Fruit fly (Drosophila melanogaster) whole organism, embryonic: ENCODE results near the gene CG15221.

Source experiments
- ATbp ChIP-seq: fragments of 200-800 bp; sonication (Bioruptor generic); optimal IDR thresholded peaks from 2 replicates; lab custom pipeline; 2017; ENCODE audit warnings: missing biosample characterization, mild to moderate bottlenecking, missing genetic modification characterization, missing genetic modification reagents
- Bteb2 ChIP-seq: fragments of 200-800 bp; sonication (Bioruptor generic); optimal IDR thresholded peaks from 2 replicates; lab custom pipeline; 2016; ENCODE audit warnings: missing biosample characterization, missing genetic modification characterization
- CG10147 ChIP-seq: fragments of 200-800 bp; sonication (Bioruptor generic); optimal IDR thresholded peaks from 2 replicates; lab custom pipeline; 2019; ENCODE audit warnings: missing biosample characterization, mild to moderate bottlenecking, missing genetic modification characterization, moderate library complexity
- CG10543 ChIP-seq: fragments of 200-800 bp; sonication (Bioruptor generic); optimal IDR thresholded peaks from 3 replicates; lab custom pipeline; 2017; ENCODE audit warnings: missing biosample characterization, mild to moderate bottlenecking, missing genetic modification characterization, moderate library complexity
- CG11504 ChIP-seq: fragments of 200-800 bp; sonication (Bioruptor generic); optimal IDR thresholded peaks from 3 replicates; lab custom pipeline; 2019; ENCODE audit warnings: missing biosample characterization, mild to moderate bottlenecking, missing genetic modification characterization, moderate library complexity
- CG12071 ChIP-seq: fragments of 200-800 bp; sonication (Bioruptor generic); optimal IDR thresholded peaks from 3 replicates; lab custom pipeline; 2018; ENCODE audit warnings: missing biosample characterization, mild to moderate bottlenecking, missing genetic modification characterization
- CG12236 ChIP-seq: fragments of 200-800 bp; sonication (Bioruptor generic); optimal IDR thresholded peaks from 2 replicates; lab custom pipeline; 2016; ENCODE audit warnings: missing biosample characterization, missing genetic modification characterization
- CG12942 ChIP-seq: fragments of 200-800 bp; sonication (Bioruptor generic); optimal IDR thresholded peaks from 3 replicates; lab custom pipeline; 2016; ENCODE audit warnings: missing biosample characterization, missing genetic modification characterization
- CG15601 ChIP-seq: fragments of 200-800 bp; sonication (Bioruptor generic); optimal IDR thresholded peaks from 3 replicates; lab custom pipeline; 2019; ENCODE audit warnings: missing biosample characterization, mild to moderate bottlenecking, missing genetic modification characterization, moderate library complexity
- CG17829 ChIP-seq: fragments of 200-800 bp; optimal IDR thresholded peaks from 2 replicates; lab custom pipeline; 2019; ENCODE audit warnings: missing biosample characterization, mild to moderate bottlenecking, missing genetic modification characterization, moderate library complexity
- CG18619 ChIP-seq: fragments of 200-800 bp; sonication (Bioruptor generic); optimal IDR thresholded peaks from 3 replicates; lab custom pipeline; 2017; ENCODE audit warnings: missing biosample characterization, mild to moderate bottlenecking, missing genetic modification characterization
- CG30020 ChIP-seq: fragments of 200-800 bp; optimal IDR thresholded peaks from 2 replicates; lab custom pipeline; 2019; ENCODE audit warnings: missing biosample characterization, mild to moderate bottlenecking, missing genetic modification characterization, moderate library complexity
- CG33557 ChIP-seq: fragments of 200-800 bp; sonication (Bioruptor generic); optimal IDR thresholded peaks from 2 replicates; lab custom pipeline; 2019; ENCODE audit warnings: missing biosample characterization, mild to moderate bottlenecking, missing genetic modification characterization, moderate library complexity
- CG3726 ChIP-seq: fragments of 200-800 bp; sonication (Bioruptor generic); IDR thresholded peaks from 3 replicates; pipeline ENCODE4, ENCODE4 v1.3.6; 2022; ENCODE audit warnings: missing biosample characterization, missing genetic modification characterization
- CG4282 ChIP-seq: fragments of 200-800 bp; sonication (Bioruptor generic); optimal IDR thresholded peaks from 2 replicates; lab custom pipeline; 2016; ENCODE audit warnings: missing biosample characterization, missing genetic modification characterization
- CG6813 ChIP-seq: fragments of 200-800 bp; sonication (Bioruptor generic); optimal IDR thresholded peaks from 2 replicates; lab custom pipeline; 2017; ENCODE audit warnings: missing biosample characterization, missing genetic modification characterization, mild to moderate bottlenecking, moderate library complexity, missing genetic modification reagents
- CG7963 ChIP-seq: fragments of 200-800 bp; sonication (Bioruptor generic); IDR thresholded peaks from 3 replicates; pipeline ENCODE4 v1.3.6; 2022; ENCODE audit warnings: missing biosample characterization, missing genetic modification characterization; ENCODE audit not compliant: partially characterized antibody
- CG7987 ChIP-seq: fragments of 200-800 bp; sonication (Bioruptor generic); optimal IDR thresholded peaks from 2 replicates; lab custom pipeline; 2018; ENCODE audit warnings: missing biosample characterization, mild to moderate bottlenecking, missing genetic modification characterization, moderate library complexity
- CG8290 ChIP-seq, 3 experiments: fragments of 200-800 bp; sonication (Bioruptor generic); optimal IDR thresholded peaks; 2 replicates each; lab custom pipeline; 2016 to 2019; ENCODE audit warnings: missing biosample characterization in 3 of 3, missing genetic modification characterization in 3 of 3, mild to moderate bottlenecking in 2 of 3, moderate library complexity in 1 of 3
- CG8924 ChIP-seq: fragments of 200-800 bp; optimal IDR thresholded peaks from 3 replicates; lab custom pipeline; 2019; ENCODE audit warnings: missing biosample characterization, mild to moderate bottlenecking, missing genetic modification characterization, moderate library complexity
- CTCF ChIP-seq: fragments of 200-800 bp; sonication (Bioruptor generic); optimal IDR thresholded peaks from 2 replicates; lab custom pipeline; 2017; ENCODE audit warnings: missing biosample characterization, mild to moderate bottlenecking, missing genetic modification characterization, moderate library complexity
- CoRest ChIP-seq: fragments of 200-800 bp; sonication (Bioruptor generic); optimal IDR thresholded peaks from 3 replicates; lab custom pipeline; 2018; ENCODE audit warnings: missing biosample characterization, mild to moderate bottlenecking, missing genetic modification characterization, moderate library complexity
- Ets65A ChIP-seq: fragments of 200-800 bp; sonication (Bioruptor generic); peaks from one replicate; lab custom pipeline; 2016; ENCODE audit warnings: missing biosample characterization, missing genetic modification characterization
- H15 ChIP-seq: fragments of 200-800 bp; sonication (Bioruptor generic); IDR thresholded peaks from 3 replicates; pipeline ENCODE4 v1.3.6; 2022; ENCODE audit warnings: missing biosample characterization, missing genetic modification characterization
- H2.0 ChIP-seq: fragments of 200-800 bp; sonication (Bioruptor generic); IDR thresholded peaks from 2 replicates; pipeline ENCODE4 v1.3.6; 2022; ENCODE audit warnings: missing biosample characterization, missing genetic modification characterization
- Hr3 ChIP-seq: fragments of 200-800 bp; sonication (Bioruptor generic); optimal IDR thresholded peaks from 3 replicates; lab custom pipeline; 2016; ENCODE audit warnings: missing biosample characterization, missing genetic modification characterization
- NC2β ChIP-seq: fragments of 200-800 bp; sonication (Bioruptor generic); optimal IDR thresholded peaks from 2 replicates; lab custom pipeline; 2016; ENCODE audit warnings: missing biosample characterization, missing genetic modification characterization
- Nf-YA ChIP-seq: fragments of 200-800 bp; sonication (Bioruptor generic); IDR thresholded peaks from 2 replicates; pipeline ENCODE4 v1.3.6; 2022; ENCODE audit warnings: missing biosample characterization, missing genetic modification characterization
- NfI ChIP-seq: fragments of 200-800 bp; sonication (Bioruptor generic); optimal IDR thresholded peaks from 3 replicates; lab custom pipeline; 2018; ENCODE audit warnings: missing biosample characterization, mild to moderate bottlenecking, missing genetic modification characterization, moderate library complexity
- Xbp1 ChIP-seq: fragments of 200-800 bp; sonication (Bioruptor generic); optimal IDR thresholded peaks from 3 replicates; lab custom pipeline; 2016; ENCODE audit warnings: missing biosample characterization, mild to moderate bottlenecking, missing genetic modification characterization
- abd-A ChIP-seq: fragments of 200-800 bp; sonication (Bioruptor generic); optimal IDR thresholded peaks from 3 replicates; lab custom pipeline; 2019; ENCODE audit warnings: missing biosample characterization, mild to moderate bottlenecking, missing genetic modification characterization, moderate library complexity
- ap ChIP-seq: fragments of 200-800 bp; sonication (Bioruptor generic); IDR thresholded peaks from 2 replicates; pipeline ENCODE4 v1.3.6; 2022; ENCODE audit warnings: missing biosample characterization, missing genetic modification characterization
- cas ChIP-seq: fragments of 200-800 bp; sonication (Bioruptor generic); IDR thresholded peaks from 2 replicates; pipeline ENCODE4 v1.3.6; 2022; ENCODE audit warnings: missing biosample characterization, missing genetic modification characterization
- chif ChIP-seq, 2 experiments: fragments of 200-800 bp; sonication (Bioruptor generic); optimal IDR thresholded peaks; 3 replicates each; lab custom pipeline; 2016; ENCODE audit warnings: missing biosample characterization in 2 of 2, missing genetic modification characterization in 2 of 2
- chn ChIP-seq: fragments of 200-800 bp; sonication (Bioruptor generic); optimal IDR thresholded peaks from 2 replicates; lab custom pipeline; 2016; ENCODE audit warnings: missing biosample characterization, missing genetic modification characterization
- dysf ChIP-seq: fragments of 200-800 bp; sonication (Bioruptor generic); IDR thresholded peaks from 3 replicates; pipeline ENCODE4 v1.3.6; 2022; ENCODE audit warnings: missing biosample characterization, missing genetic modification characterization
- esg ChIP-seq: fragments of 200-800 bp; sonication (Bioruptor generic); conservative IDR thresholded peaks from 2 replicates; pipeline ENCODE4 v1.3.6; 2022; ENCODE audit warnings: missing biosample characterization, missing genetic modification characterization
- fd64A ChIP-seq: fragments of 200-800 bp; sonication (Bioruptor generic); optimal IDR thresholded peaks from 3 replicates; lab custom pipeline; 2018; ENCODE audit warnings: missing biosample characterization, mild to moderate bottlenecking, missing genetic modification characterization
- gsb ChIP-seq: fragments of 200-800 bp; sonication (Bioruptor generic); IDR thresholded peaks from 2 replicates; pipeline ENCODE4 v1.3.6; 2022; ENCODE audit warnings: missing biosample characterization, missing genetic modification characterization
- hth ChIP-seq: fragments of >200 bp; optimal IDR thresholded peaks from 2 replicates; lab custom pipeline; 2017; ENCODE audit warnings: inconsistent platforms
- lola ChIP-seq, 3 experiments: fragments of >200 bp in 2 of 3; fragments of 200-800 bp in 1 of 3; sonication (Bioruptor generic) in 1 of 3; optimal IDR thresholded peaks; 2 replicates each; lab custom pipeline; 2017 to 2019; ENCODE audit warnings: missing biosample characterization in 3 of 3, missing genetic modification characterization in 3 of 3, mild to moderate bottlenecking in 1 of 3, moderate library complexity in 1 of 3
- pb ChIP-seq: fragments of 200-800 bp; sonication (Bioruptor generic); optimal IDR thresholded peaks from 3 replicates; lab custom pipeline; 2016; ENCODE audit warnings: missing biosample characterization, missing genetic modification characterization
- pzg ChIP-seq: fragments of 200-800 bp; sonication (Bioruptor generic); optimal IDR thresholded peaks from 3 replicates; lab custom pipeline; 2018; ENCODE audit warnings: missing biosample characterization, mild to moderate bottlenecking, missing genetic modification characterization, moderate library complexity
- sisA ChIP-seq: fragments of 200-800 bp; sonication (Bioruptor generic); IDR thresholded peaks from 2 replicates; pipeline ENCODE4 v1.3.6; 2022; ENCODE audit warnings: missing biosample characterization, missing genetic modification characterization
- slou ChIP-seq: fragments of 200-800 bp; sonication (Bioruptor generic); optimal IDR thresholded peaks from 3 replicates; lab custom pipeline; 2016; ENCODE audit warnings: missing biosample characterization, missing genetic modification characterization
- ssp ChIP-seq: fragments of 200-800 bp; sonication (Bioruptor generic); IDR thresholded peaks from 2 replicates; pipeline ENCODE4 v1.3.6; 2022; ENCODE audit warnings: missing biosample characterization, missing genetic modification characterization
- sug ChIP-seq: fragments of 200-800 bp; optimal IDR thresholded peaks from 2 replicates; lab custom pipeline; 2019; ENCODE audit warnings: missing biosample characterization, mild to moderate bottlenecking, missing genetic modification characterization, moderate library complexity
- tin ChIP-seq: fragments of 200-800 bp; sonication (Bioruptor generic); optimal IDR thresholded peaks from 3 replicates; lab custom pipeline; 2016; ENCODE audit warnings: missing biosample characterization, missing genetic modification characterization
- trh ChIP-seq: fragments of 200-800 bp; sonication (Bioruptor generic); optimal IDR thresholded peaks from 2 replicates; lab custom pipeline; 2016; ENCODE audit warnings: missing biosample characterization, missing genetic modification characterization
- unpg ChIP-seq: fragments of 200-800 bp; sonication (Bioruptor generic); optimal IDR thresholded peaks from 3 replicates; lab custom pipeline; 2018; ENCODE audit warnings: missing biosample characterization, mild to moderate bottlenecking, missing genetic modification characterization, moderate library complexity

CG15221 gene

DNA sequence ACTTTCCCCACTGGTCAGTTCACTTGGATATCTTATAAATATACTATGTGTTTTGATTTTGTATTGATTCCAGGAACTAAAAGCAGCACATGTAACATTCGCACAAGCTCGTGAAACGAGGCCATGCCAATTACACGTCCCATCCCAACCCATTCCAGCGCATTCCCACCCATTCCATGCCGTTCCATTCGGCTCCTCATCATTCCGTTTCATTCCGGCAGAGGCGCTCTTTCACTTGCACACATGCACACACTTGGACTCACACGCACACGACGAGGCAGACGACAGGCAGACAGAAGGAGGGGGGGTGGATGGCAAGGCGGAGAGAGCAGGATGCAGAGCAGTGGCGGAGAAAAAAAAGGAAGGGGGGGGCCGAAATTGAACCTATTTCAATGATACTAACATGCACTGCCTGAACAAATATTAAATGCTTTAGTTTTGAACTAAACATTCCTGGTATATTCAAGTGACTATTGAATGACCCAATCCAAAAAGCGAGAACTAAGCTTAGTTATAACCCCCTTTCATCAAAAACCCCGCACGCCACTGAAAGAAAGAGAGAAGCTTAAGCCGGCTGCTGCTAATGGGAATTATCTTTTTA, 52.0 kb downstream of the CG15221 start (continued):
- peak; percentile 32 for TF ChIP-seq Xbp1 (GFP tag; lab: Kevin White, UChicago)
- no peak for TF ChIP-seq CG12236 (GFP tag; lab: Kevin White, UChicago)
- TF ChIP-seq CG8290 (GFP tag; optimal IDR thresholded peaks at IDR 0.05; lab: Kevin White, UChicago): peak; percentile 23
- peak in 1 of 2 experiments; percentile 18 for TF ChIP-seq CG8290 (tag; optimal IDR thresholded peaks at IDR 0.05; lab: Kevin White, UChicago)
- TF ChIP-seq CTCF (GFP tag; lab: Kevin White, UChicago): no peak
- TF ChIP-seq Hr3 (GFP tag; lab: Kevin White, UChicago): peak; percentile 38
- TF ChIP-seq cas: no peak
- TF ChIP-seq CG4282 (GFP tag; lab: Kevin White, UChicago): no peak
- TF ChIP-seq unpg (GFP tag; lab: Kevin White, UChicago): peak; percentile 55
- TF ChIP-seq CG12942 (GFP tag; lab: Kevin White, UChicago): peak; percentile 12
- no peak for TF ChIP-seq pzg (GFP tag; lab: Kevin White, UChicago)
- TF ChIP-seq CG8924 (tag; lab: Kevin White, UChicago): peak; percentile 46
- peak; percentile 55 for TF ChIP-seq sisA (GFP tag; lab: Robert Waterston, UW)
- TF ChIP-seq CG3726 (GFP tag; lab: Robert Waterston, UW): peak; percentile 27; the same call in 1 of the 3 replicates
- no peak for TF ChIP-seq abd-A
- no peak for TF ChIP-seq sug (tag; lab: Kevin White, UChicago)
- peak; percentile 7 for TF ChIP-seq CG30020 (tag; lab: Kevin White, UChicago)
- TF ChIP-seq ssp (GFP tag; lab: Robert Waterston, UW): peak; percentile 23; the same call in 1 of the 2 replicates
- TF ChIP-seq CG33557 (GFP tag; lab: Kevin White, UChicago): peak; percentile 79
- peak; percentile 38 for TF ChIP-seq fd64A (GFP tag; lab: Kevin White, UChicago)
- no peak for TF ChIP-seq CG12071 (GFP tag; lab: Kevin White, UChicago)
- TF ChIP-seq Bteb2 (GFP tag; lab: Kevin White, UChicago): no peak
- peak; percentile 80 for TF ChIP-seq CG17829 (tag; lab: Kevin White, UChicago)
- TF ChIP-seq CG18619 (GFP tag; lab: Kevin White, UChicago): peak; percentile 8
- no peak for TF ChIP-seq trh (GFP tag; lab: Kevin White, UChicago)
- TF ChIP-seq CG10543 (GFP tag; lab: Kevin White, UChicago): no peak
- TF ChIP-seq H2.0 (GFP tag; lab: Robert Waterston, UW): 0 out of 2 replicates have a peak, but pooled peaks have one; percentile 15
- TF ChIP-seq tin (GFP tag; lab: Kevin White, UChicago): peak; percentile 55
- TF ChIP-seq ap: no peak
- no peak for TF ChIP-seq slou (GFP tag; lab: Kevin White, UChicago)
- TF ChIP-seq H15 (GFP tag; lab: Robert Waterston, UW): 0 out of 3 replicates have a peak, but pooled peaks have one; percentile 31
- peak; percentile 52 for TF ChIP-seq CG6813 (GFP tag; lab: Kevin White, UChicago)
- peak; percentile 62 for TF ChIP-seq ATbp
- 0 out of 2 replicates have a peak, but pooled peaks have one; percentile 11 for TF ChIP-seq Nf-YA (GFP tag; lab: Robert Waterston, UW)
- TF ChIP-seq CG15601 (tag; lab: Kevin White, UChicago): peak; percentile 36
- TF ChIP-seq gsb: no peak
- TF ChIP-seq CG10147 (GFP tag; lab: Kevin White, UChicago): no peak
- no peak for TF ChIP-seq hth
- TF ChIP-seq CG11504 (tag; lab: Kevin White, UChicago): no peak
- TF ChIP-seq esg (GFP tag; lab: Robert Waterston, UW): peak; percentile 47
- peak; percentile 46 for TF ChIP-seq NC2β (GFP tag; lab: Kevin White, UChicago)
- TF ChIP-seq chif (GFP tag; optimal IDR thresholded peaks at IDR 0.05; lab: Kevin White, UChicago): peak in 1 of 2 experiments; percentile 55
- peak; percentile 50; the same call in 1 of the 3 replicates for TF ChIP-seq dysf (GFP tag; lab: Robert Waterston, UW)
- TF ChIP-seq lola (GFP tag; optimal IDR thresholded peaks at IDR 0.05; lab: Kevin White, UChicago): peak in 1 of 3 experiments; percentile 76
- no peak for TF ChIP-seq pb (GFP tag; lab: Kevin White, UChicago)
- peak; percentile 59 for TF ChIP-seq CoRest (tag; lab: Kevin White, UChicago)
- TF ChIP-seq Ets65A (GFP tag; lab: Kevin White, UChicago): peak; percentile 57
- no peak for TF ChIP-seq CG7963 (GFP tag; lab: Robert Waterston, UW)
- peak; percentile 7 for TF ChIP-seq NfI (GFP tag; lab: Kevin White, UChicago)
- TF ChIP-seq CG7987 (GFP tag; lab: Kevin White, UChicago): no peak
- no peak for TF ChIP-seq chn (GFP tag; lab: Kevin White, UChicago)
